Fruit fly (Drosophila melanogaster): ENCODE measurements around the gene boss.

Gene boss

DNA sequence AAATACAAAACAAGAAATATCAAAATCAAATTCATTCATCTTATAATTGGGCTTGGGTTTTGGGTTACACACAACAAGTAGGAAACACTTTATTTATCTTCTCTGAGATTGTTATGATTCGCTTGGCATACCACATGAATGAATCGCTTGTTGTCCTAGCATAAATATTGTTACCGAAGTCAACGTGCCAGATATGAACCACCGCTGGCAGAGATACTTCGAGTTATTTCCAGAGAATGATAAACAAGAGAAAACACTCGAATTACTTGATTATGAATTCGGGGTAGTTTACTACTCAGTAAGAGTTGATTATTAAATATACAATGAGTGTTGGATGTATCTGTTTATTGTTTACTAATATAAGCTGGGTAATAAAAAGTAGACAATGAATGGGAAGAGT is 49.7 kb downstream of the boss start (continued):
- TF ChIP-seq CG1603 (tag; optimal IDR thresholded peaks at IDR 0.05) = peak; percentile 43
- no peak for TF ChIP-seq Myb (GFP tag; optimal IDR thresholded peaks at IDR 0.05)
- TF ChIP-seq exex (tag; optimal IDR thresholded peaks at IDR 0.05) = no peak
- peak; percentile 19 for TF ChIP-seq CG12391 (tag; optimal IDR thresholded peaks at IDR 0.05)
- TF ChIP-seq CG11085 (GFP tag; IDR thresholded peaks at IDR 0.05) = no peak
- peak; percentile 37 for TF ChIP-seq CG12219 (GFP tag; optimal IDR thresholded peaks at IDR 0.05)
- no peak for TF ChIP-seq Dfd (GFP tag; optimal IDR thresholded peaks at IDR 0.05)
- TF ChIP-seq CG10431 (GFP tag; optimal IDR thresholded peaks at IDR 0.05) = peak; percentile 35
- TF ChIP-seq CG9437 (GFP tag; optimal IDR thresholded peaks at IDR 0.05) = no peak
- peak; percentile 21 for TF ChIP-seq CG10267 (tag; optimal IDR thresholded peaks at IDR 0.05)
- no peak for TF ChIP-seq zfh2 (GFP tag; optimal IDR thresholded peaks at IDR 0.05)
- no peak for TF ChIP-seq Tbp (GFP tag; optimal IDR thresholded peaks at IDR 0.05)
- no peak for TF ChIP-seq pan (optimal IDR thresholded peaks at IDR 0.05)
- no peak for TF ChIP-seq pan (GFP tag; optimal IDR thresholded peaks at IDR 0.05 in 1 of 2, IDR thresholded peaks at IDR 0.05 in 1 of 2)
- no peak for TF ChIP-seq CG10565 (GFP tag; optimal IDR thresholded peaks at IDR 0.05)
- TF ChIP-seq MTF-1 (GFP tag; optimal IDR thresholded peaks at IDR 0.05; ENCODE audit: borderline replicate concordance) = peak; percentile 61
- TF ChIP-seq CG4404 (GFP tag; IDR thresholded peaks at IDR 0.05) = no peak
- no peak for TF ChIP-seq dati (GFP tag; IDR thresholded peaks at IDR 0.05)
- no peak for TF ChIP-seq CG9817 (tag; optimal IDR thresholded peaks at IDR 0.05)
- no peak for TF ChIP-seq Hr39 (optimal IDR thresholded peaks at IDR 0.05)
- TF ChIP-seq CG2712 (tag; optimal IDR thresholded peaks at IDR 0.05) = peak; percentile 35
- TF ChIP-seq sd (tag; optimal IDR thresholded peaks at IDR 0.05) = peak; percentile 63
- TF ChIP-seq caup (GFP tag; optimal IDR thresholded peaks at IDR 0.05; ENCODE audit: severe bottlenecking) = peak; percentile 39
- TF ChIP-seq HLHmδ (GFP tag; optimal IDR thresholded peaks at IDR 0.05) = peak; percentile 95
- TF ChIP-seq NC2β (GFP tag; optimal IDR thresholded peaks at IDR 0.05) = peak; percentile 6
- no peak for TF ChIP-seq CG34422 (GFP tag; IDR thresholded peaks at IDR 0.05)
- TF ChIP-seq ham (GFP tag; IDR thresholded peaks at IDR 0.05) = no peak
- TF ChIP-seq ash1 (GFP tag; optimal IDR thresholded peaks at IDR 0.05) = no peak
- no peak for TF ChIP-seq HmgD (GFP tag; optimal IDR thresholded peaks at IDR 0.05)
- no peak for TF ChIP-seq Sry-δ (GFP tag; optimal IDR thresholded peaks at IDR 0.05)
- TF ChIP-seq CG6683 (GFP tag; optimal IDR thresholded peaks at IDR 0.05) = no peak
- TF ChIP-seq cato (GFP tag; optimal IDR thresholded peaks at IDR 0.05; ENCODE audit: borderline replicate concordance) = no peak
- TF ChIP-seq oc (tag; optimal IDR thresholded peaks at IDR 0.05) = peak; percentile 50
- TF ChIP-seq her (GFP tag; optimal IDR thresholded peaks at IDR 0.05) = no peak
- no peak for TF ChIP-seq Ada2b (GFP tag; IDR thresholded peaks at IDR 0.05)
- TF ChIP-seq CG16815 (GFP tag; optimal IDR thresholded peaks at IDR 0.05) = no peak
- no peak for TF ChIP-seq CG10147 (GFP tag; optimal IDR thresholded peaks at IDR 0.05)
- no peak for TF ChIP-seq Taf1 (GFP tag; IDR thresholded peaks at IDR 0.05)
- TF ChIP-seq zen2 (GFP tag; IDR thresholded peaks at IDR 0.05; ENCODE audit: partially characterized antibody) = no peak
- TF ChIP-seq mirr (GFP tag; optimal IDR thresholded peaks at IDR 0.05) = peak; percentile 7
- no peak for TF ChIP-seq CG2120 (GFP tag; optimal IDR thresholded peaks at IDR 0.05)
- TF ChIP-seq Hmr (GFP tag; optimal IDR thresholded peaks at IDR 0.05) = no peak
- no peak for TF ChIP-seq Hr78 (GFP tag; optimal IDR thresholded peaks at IDR 0.05)
- no peak for TF ChIP-seq chn (GFP tag; optimal IDR thresholded peaks at IDR 0.05)
- peak; percentile 67 for TF ChIP-seq CG17568 (GFP tag; optimal IDR thresholded peaks at IDR 0.05)
- TF ChIP-seq CG6854 (GFP tag; optimal IDR thresholded peaks at IDR 0.05) = no peak
- TF ChIP-seq CG34376 (GFP tag; optimal IDR thresholded peaks at IDR 0.05) = no peak
- peak; percentile 3 for TF ChIP-seq CG12659 (GFP tag; optimal IDR thresholded peaks at IDR 0.05)
- no peak for TF ChIP-seq CG12744 (GFP tag; optimal IDR thresholded peaks at IDR 0.05)
- no peak for TF ChIP-seq CG6175 (GFP tag; IDR thresholded peaks at IDR 0.05)
- no peak for TF ChIP-seq CG4282 (GFP tag; optimal IDR thresholded peaks at IDR 0.05)
- no peak for TF ChIP-seq CG1024 (GFP tag; IDR thresholded peaks at IDR 0.05)
